Worm (Caenorhabditis elegans): ENCODE results near the gene sur-7.

Gene sur-7

ce11 chrX:16339207-16339606, 37.2 kb upstream of the sur-7 start:
- no peak for TF ChIP-seq tbx-37 (GFP tag; conservative IDR thresholded peaks at IDR 0.05)

ce11 chrX:16341838-16342237, 34.5 kb upstream of the sur-7 start:
- TF ChIP-seq flt-1 (GFP tag; IDR thresholded peaks at IDR 0.05) (no peak), pes-1 (GFP tag; IDR thresholded peaks at IDR 0.05) (no peak), scrt-1 (GFP tag; IDR thresholded peaks at IDR 0.05) (no peak), ceh-13 (GFP tag; optimal IDR thresholded peaks at IDR 0.05) (no peak), hmbx-1 (tag; optimal IDR thresholded peaks at IDR 0.05) (no peak), tra-4 (tag; optimal IDR thresholded peaks at IDR 0.05) (no peak), sea-1 (GFP tag; conservative IDR thresholded peaks at IDR 0.05) (no peak), ama-1 (optimal IDR thresholded peaks at IDR 0.05) (no peak), tbx-37 (GFP tag; conservative IDR thresholded peaks at IDR 0.05) (no peak), ceh-36 (tag; optimal IDR thresholded peaks at IDR 0.05) (no peak), ets-7 (tag; optimal IDR thresholded peaks at IDR 0.05) (no peak)

ce11 chrX:16342256-16342655, 34.1 kb upstream of the sur-7 start:
- TF ChIP-seq ama-1 (optimal IDR thresholded peaks at IDR 0.05) = no peak
- no peak for TF ChIP-seq tbx-37 (GFP tag; conservative IDR thresholded peaks at IDR 0.05)
- TF ChIP-seq ceh-36 (tag; optimal IDR thresholded peaks at IDR 0.05) = no peak
- TF ChIP-seq hmbx-1 (tag; optimal IDR thresholded peaks at IDR 0.05) = no peak
- TF ChIP-seq hnd-1 (tag; optimal IDR thresholded peaks at IDR 0.05) = no peak
- TF ChIP-seq ceh-13 (GFP tag; optimal IDR thresholded peaks at IDR 0.05) = no peak
- TF ChIP-seq F13C5.2 (tag; optimal IDR thresholded peaks at IDR 0.05) = no peak
- TF ChIP-seq tra-4 (tag; optimal IDR thresholded peaks at IDR 0.05) = no peak
- no peak for TF ChIP-seq aly-1 (tag; optimal IDR thresholded peaks at IDR 0.05)
- TF ChIP-seq hmg-4 (GFP tag; optimal IDR thresholded peaks at IDR 0.05) = no peak
- TF ChIP-seq pes-1 (GFP tag; IDR thresholded peaks at IDR 0.05) = no peak
- TF ChIP-seq ets-7 (tag; optimal IDR thresholded peaks at IDR 0.05) = no peak
- TF ChIP-seq B0310.2 (tag; optimal IDR thresholded peaks at IDR 0.05) = no peak
- no peak for TF ChIP-seq flt-1 (GFP tag; IDR thresholded peaks at IDR 0.05)
- TF ChIP-seq tbx-11 (GFP tag; IDR thresholded peaks at IDR 0.05) = no peak
- no peak for TF ChIP-seq sea-1 (GFP tag; conservative IDR thresholded peaks at IDR 0.05)

- TF ChIP-seq tbx-37 (GFP tag; conservative IDR thresholded peaks at IDR 0.05) (no peak), F13C5.2 (tag; optimal IDR thresholded peaks at IDR 0.05) (no peak), ama-1 (optimal IDR thresholded peaks at IDR 0.05) (no peak), tbx-11 (GFP tag; IDR thresholded peaks at IDR 0.05) (no peak), B0310.2 (tag; optimal IDR thresholded peaks at IDR 0.05) (no peak), flt-1 (GFP tag; IDR thresholded peaks at IDR 0.05) (no peak), hnd-1 (tag; optimal IDR thresholded peaks at IDR 0.05) (no peak), sea-1 (GFP tag; conservative IDR thresholded peaks at IDR 0.05) (no peak), scrt-1 (GFP tag; IDR thresholded peaks at IDR 0.05) (no peak), pes-1 (GFP tag; IDR thresholded peaks at IDR 0.05) (no peak), aly-1 (tag; optimal IDR thresholded peaks at IDR 0.05) (no peak), hmg-4 (GFP tag; optimal IDR thresholded peaks at IDR 0.05) (no peak), ceh-36 (tag; optimal IDR thresholded peaks at IDR 0.05) (no peak), tra-4 (tag; optimal IDR thresholded peaks at IDR 0.05) (no peak), ets-7 (tag; optimal IDR thresholded peaks at IDR 0.05) (no peak)
Measured at ce11 chrX:16343885-16344640, 32.3 kb upstream of the sur-7 start.

- TF ChIP-seq F13C5.2 (tag; optimal IDR thresholded peaks at IDR 0.05) (no peak), scrt-1 (GFP tag; IDR thresholded peaks at IDR 0.05) (no peak), hmg-4 (GFP tag; optimal IDR thresholded peaks at IDR 0.05) (no peak), tbx-11 (GFP tag; IDR thresholded peaks at IDR 0.05) (no peak), flt-1 (GFP tag; IDR thresholded peaks at IDR 0.05) (no peak), tra-4 (tag; optimal IDR thresholded peaks at IDR 0.05) (no peak), ama-1 (optimal IDR thresholded peaks at IDR 0.05) (no peak), hnd-1 (tag; optimal IDR thresholded peaks at IDR 0.05) (no peak), ets-7 (tag; optimal IDR thresholded peaks at IDR 0.05) (no peak), hmbx-1 (tag; optimal IDR thresholded peaks at IDR 0.05) (no peak), ceh-36 (tag; optimal IDR thresholded peaks at IDR 0.05) (no peak), ceh-13 (GFP tag; optimal IDR thresholded peaks at IDR 0.05) (no peak)
Measured at ce11 chrX:16345296-16345695, 31.1 kb upstream of the sur-7 start.

- no peak for TF ChIP-seq tra-4 (tag; optimal IDR thresholded peaks at IDR 0.05)
- no peak for TF ChIP-seq hmg-4 (GFP tag; optimal IDR thresholded peaks at IDR 0.05)
- TF ChIP-seq scrt-1 (GFP tag; IDR thresholded peaks at IDR 0.05) = no peak
- no peak for TF ChIP-seq pes-1 (GFP tag; IDR thresholded peaks at IDR 0.05)
- TF ChIP-seq hmbx-1 (tag; optimal IDR thresholded peaks at IDR 0.05) = no peak
- TF ChIP-seq tbx-37 (GFP tag; conservative IDR thresholded peaks at IDR 0.05) = no peak
- no peak for TF ChIP-seq ceh-13 (GFP tag; optimal IDR thresholded peaks at IDR 0.05)
- TF ChIP-seq flt-1 (GFP tag; IDR thresholded peaks at IDR 0.05) = no peak
Measured at ce11 chrX:16346212-16346883, 30.0 kb upstream of the sur-7 start.

- TF ChIP-seq hmg-4 (GFP tag; optimal IDR thresholded peaks at IDR 0.05) (no peak), B0310.2 (tag; optimal IDR thresholded peaks at IDR 0.05) (no peak), scrt-1 (GFP tag; IDR thresholded peaks at IDR 0.05) (no peak), ets-7 (tag; optimal IDR thresholded peaks at IDR 0.05) (no peak), ceh-36 (tag; optimal IDR thresholded peaks at IDR 0.05) (no peak), tra-4 (tag; optimal IDR thresholded peaks at IDR 0.05) (no peak), tbx-37 (GFP tag; conservative IDR thresholded peaks at IDR 0.05) (no peak), ama-1 (optimal IDR thresholded peaks at IDR 0.05) (no peak), pes-1 (GFP tag; IDR thresholded peaks at IDR 0.05) (no peak), tbx-11 (GFP tag; IDR thresholded peaks at IDR 0.05) (no peak), ceh-13 (GFP tag; optimal IDR thresholded peaks at IDR 0.05) (no peak), aly-1 (tag; optimal IDR thresholded peaks at IDR 0.05) (no peak), hnd-1 (tag; optimal IDR thresholded peaks at IDR 0.05) (no peak), hmbx-1 (tag; optimal IDR thresholded peaks at IDR 0.05) (no peak), flt-1 (GFP tag; IDR thresholded peaks at IDR 0.05) (no peak), F13C5.2 (tag; optimal IDR thresholded peaks at IDR 0.05) (no peak), sea-1 (GFP tag; conservative IDR thresholded peaks at IDR 0.05) (no peak)
Measured at ce11 chrX:16349019-16349418, 27.4 kb upstream of the sur-7 start.
